Fruit fly (Drosophila melanogaster): ENCODE results near the gene Prps.

The Prps gene

dm6 chr3L:9713383-9713827, 16.9 kb upstream of the Prps start, which contains the start of gene SH3PX1:
Gene SH3PX1 (minus strand): TSS chr3L:9713827.
- TF ChIP-seq mam (GFP tag; optimal IDR thresholded peaks at IDR 0.05): no peak
- TF ChIP-seq HHEX (GFP tag; optimal IDR thresholded peaks at IDR 0.05): no peak
- 0 out of 2 replicates have a peak, but pooled peaks have one; percentile 26 for TF ChIP-seq hbn (GFP tag; IDR thresholded peaks at IDR 0.05; ENCODE audit: partially characterized antibody)
- no peak for TF ChIP-seq gcm2 (GFP tag; optimal IDR thresholded peaks at IDR 0.05)
- TF ChIP-seq ap (GFP tag; IDR thresholded peaks at IDR 0.05): no peak
- no peak for TF ChIP-seq CG2199 (GFP tag; IDR thresholded peaks at IDR 0.05)
- 0 out of 2 replicates have a peak, but pooled peaks have one; percentile 47 for TF ChIP-seq crol (GFP tag; IDR thresholded peaks at IDR 0.05)
- TF ChIP-seq CG4360 (GFP tag; IDR thresholded peaks at IDR 0.05): 0 out of 2 replicates have a peak, but pooled peaks have one; percentile 12
- peak; percentile 38 for TF ChIP-seq Jarid2 (GFP tag; optimal IDR thresholded peaks at IDR 0.05)
- no peak for TF ChIP-seq tx (GFP tag; optimal IDR thresholded peaks at IDR 0.05)
- no peak for TF ChIP-seq CG8388 (GFP tag; optimal IDR thresholded peaks at IDR 0.05)
- no peak for TF ChIP-seq Hey (tag; optimal IDR thresholded peaks at IDR 0.05)
- no peak for TF ChIP-seq crc (GFP tag; optimal IDR thresholded peaks at IDR 0.05)
- no peak for TF ChIP-seq CG17802 (tag; optimal IDR thresholded peaks at IDR 0.05)
- no peak for TF ChIP-seq en (GFP tag; optimal IDR thresholded peaks at IDR 0.05)
- no peak for TF ChIP-seq CG10209 (GFP tag; optimal IDR thresholded peaks at IDR 0.05)
- no peak for TF ChIP-seq Hmx (GFP tag; optimal IDR thresholded peaks at IDR 0.05)
- peak; percentile 32 for TF ChIP-seq pzg (GFP tag; optimal IDR thresholded peaks at IDR 0.05)
- TF ChIP-seq MESR4 (GFP tag; optimal IDR thresholded peaks at IDR 0.05): peak; percentile 97
- peak; percentile 39; the same call in 1 of the 2 replicates for TF ChIP-seq Dref (GFP tag; IDR thresholded peaks at IDR 0.05)
- peak; percentile 11 for TF ChIP-seq her (GFP tag; optimal IDR thresholded peaks at IDR 0.05)
- no peak for TF ChIP-seq CG17186 (GFP tag; optimal IDR thresholded peaks at IDR 0.05)
- no peak for TF ChIP-seq lbe (GFP tag; optimal IDR thresholded peaks at IDR 0.05)
- TF ChIP-seq sc (optimal IDR thresholded peaks at IDR 0.05): no peak
- TF ChIP-seq sc (GFP tag; optimal IDR thresholded peaks at IDR 0.05): no peak
- TF ChIP-seq Med (GFP tag): peak; percentile 86
- no peak for TF ChIP-seq oc (tag; optimal IDR thresholded peaks at IDR 0.05)
- TF ChIP-seq HmgD (GFP tag; optimal IDR thresholded peaks at IDR 0.05): peak; percentile 1
- 0 out of 3 replicates have a peak, but pooled peaks have one; percentile 23 for TF ChIP-seq Opbp (GFP tag; IDR thresholded peaks at IDR 0.05; ENCODE audit: partially characterized antibody)
- no peak for TF ChIP-seq HLH54F (GFP tag; optimal IDR thresholded peaks at IDR 0.05)
- no peak for TF ChIP-seq Sry-δ (GFP tag; optimal IDR thresholded peaks at IDR 0.05)
- no peak for TF ChIP-seq CG6765 (GFP tag; optimal IDR thresholded peaks at IDR 0.05)
- 0 out of 2 replicates have a peak, but pooled peaks have one; percentile 36 for TF ChIP-seq tna (GFP tag; IDR thresholded peaks at IDR 0.05; ENCODE audit: partially characterized antibody)
- TF ChIP-seq CG3995 (GFP tag; optimal IDR thresholded peaks at IDR 0.05): no peak
- peak; percentile 63 for TF ChIP-seq sens (GFP tag)
- TF ChIP-seq Drgx (GFP tag; IDR thresholded peaks at IDR 0.05): no peak
- peak; percentile 48 for TF ChIP-seq CG4617 (GFP tag; optimal IDR thresholded peaks at IDR 0.05; ENCODE audit: borderline replicate concordance)
- TF ChIP-seq MBD-R2 (GFP tag; IDR thresholded peaks at IDR 0.05): peak; percentile 41
- no peak for TF ChIP-seq Oli (tag; optimal IDR thresholded peaks at IDR 0.05)
- peak; percentile 51; the same call in 1 of the 2 replicates for TF ChIP-seq Bgb (GFP tag; IDR thresholded peaks at IDR 0.05; ENCODE audit: partially characterized antibody)
- no peak for TF ChIP-seq CG11456 (GFP tag; IDR thresholded peaks at IDR 0.05)
- TF ChIP-seq Nf-YB (GFP tag; optimal IDR thresholded peaks at IDR 0.05): no peak
- TF ChIP-seq CG18619 (GFP tag; optimal IDR thresholded peaks at IDR 0.05): no peak
- peak; percentile 13; the same call in 1 of the 2 replicates for TF ChIP-seq amos (GFP tag; IDR thresholded peaks at IDR 0.05; ENCODE audit: partially characterized antibody)
- TF ChIP-seq pum (GFP tag; optimal IDR thresholded peaks at IDR 0.05): no peak
- TF ChIP-seq CG3847 (GFP tag; IDR thresholded peaks at IDR 0.05): no peak
- TF ChIP-seq ATbp (GFP tag; optimal IDR thresholded peaks at IDR 0.05): no peak
- no peak for TF ChIP-seq Lim3 (GFP tag; IDR thresholded peaks at IDR 0.05)
- TF ChIP-seq D (optimal IDR thresholded peaks at IDR 0.05): peak; percentile 6
- TF ChIP-seq D (GFP tag; optimal IDR thresholded peaks at IDR 0.05): no peak

Measured in whole organism, embryonic.